Fruit fly (Drosophila melanogaster): Measurements from ENCODE around the gene pira.

Gene pira

DNA sequence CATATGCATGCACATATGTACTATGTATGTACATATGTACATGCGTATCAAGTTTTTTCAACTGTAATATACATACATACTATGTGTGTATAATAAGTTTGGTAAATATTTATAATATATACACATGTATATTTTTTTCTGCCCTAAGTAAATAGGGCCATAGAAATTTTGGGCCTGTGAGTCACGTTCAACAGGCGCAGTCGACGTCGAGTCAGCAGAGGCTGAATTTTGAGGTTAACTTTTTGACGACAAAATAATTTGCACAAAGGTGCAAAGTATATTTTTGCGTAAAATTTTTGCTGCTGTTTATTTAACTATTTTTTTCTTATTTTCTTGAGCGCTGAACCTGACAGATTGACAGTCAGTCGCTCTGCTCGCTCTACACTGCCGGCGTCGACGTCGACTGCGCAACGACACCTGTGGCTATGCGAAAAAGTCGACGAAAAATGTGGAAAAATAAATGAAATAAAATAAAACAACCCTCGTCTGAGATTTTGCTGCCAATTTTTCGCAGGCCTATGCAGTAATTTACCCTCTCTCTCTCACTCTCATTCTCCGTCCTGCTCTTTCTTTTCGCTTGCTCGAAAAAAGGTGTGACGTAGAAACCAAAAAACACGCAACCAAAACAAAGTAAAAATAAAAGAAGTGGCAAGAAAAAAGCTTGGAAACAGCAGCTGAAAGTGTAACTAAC lies 13.4 kb downstream of the pira start (continued):
- TF ChIP-seq Gug (GFP tag; IDR thresholded peaks at IDR 0.05) (no peak; the same call in 1 of the 2 replicates), CG15336 (GFP tag; IDR thresholded peaks at IDR 0.05) (peak; percentile 69), achi (GFP tag; optimal IDR thresholded peaks at IDR 0.05) (no peak), CG31627 (GFP tag; optimal IDR thresholded peaks at IDR 0.05) (no peak), eg (GFP tag; IDR thresholded peaks at IDR 0.05) (peak; percentile 70), Ets96B (tag; optimal IDR thresholded peaks at IDR 0.05) (peak; percentile 43), CG8119 (GFP tag; IDR thresholded peaks at IDR 0.05) (peak; percentile 62), esn (GFP tag; optimal IDR thresholded peaks at IDR 0.05) (no peak), CG11902 (GFP tag; optimal IDR thresholded peaks at IDR 0.05) (no peak), OdsH (GFP tag; optimal IDR thresholded peaks at IDR 0.05) (no peak), Ets21C (GFP tag; optimal IDR thresholded peaks at IDR 0.05) (no peak), net (GFP tag; optimal IDR thresholded peaks at IDR 0.05) (no peak), CG1621 (tag; optimal IDR thresholded peaks at IDR 0.05) (peak; percentile 52), CG8632 (GFP tag; optimal IDR thresholded peaks at IDR 0.05) (no peak), CG6276 (GFP tag; optimal IDR thresholded peaks at IDR 0.05) (peak; percentile 70), Smox (GFP tag; optimal IDR thresholded peaks at IDR 0.05) (no peak), pdm3 (GFP tag; optimal IDR thresholded peaks at IDR 0.05) (no peak), lz (GFP tag; optimal IDR thresholded peaks at IDR 0.05) (no peak), Sox15 (GFP tag; optimal IDR thresholded peaks at IDR 0.05) (no peak), CG10631 (GFP tag; optimal IDR thresholded peaks at IDR 0.05) (no peak), salr (GFP tag; optimal IDR thresholded peaks at IDR 0.05) (no peak), fkh (GFP tag; optimal IDR thresholded peaks at IDR 0.05) (peak; percentile 77), CG11294 (GFP tag; IDR thresholded peaks at IDR 0.05) (no peak), CG3032 (tag; optimal IDR thresholded peaks at IDR 0.05) (peak; percentile 11), Hr4 (GFP tag; optimal IDR thresholded peaks at IDR 0.05) (peak; percentile 15), CG6854 (GFP tag; optimal IDR thresholded peaks at IDR 0.05) (no peak), vri (GFP tag; optimal IDR thresholded peaks at IDR 0.05) (peak; percentile 70), CG16779 (tag; optimal IDR thresholded peaks at IDR 0.05) (peak; percentile 9), Hr38 (GFP tag; optimal IDR thresholded peaks at IDR 0.05) (no peak), cyc (GFP tag; optimal IDR thresholded peaks at IDR 0.05) (no peak), Eip93F (GFP tag; optimal IDR thresholded peaks at IDR 0.05) (no peak), fd59A (GFP tag; optimal IDR thresholded peaks at IDR 0.05) (no peak), acj6 (GFP tag; optimal IDR thresholded peaks at IDR 0.05) (no peak), ss (GFP tag; optimal IDR thresholded peaks at IDR 0.05) (peak; percentile 70 to 76), Eip78C (GFP tag) (peak; percentile 60)

DNA sequence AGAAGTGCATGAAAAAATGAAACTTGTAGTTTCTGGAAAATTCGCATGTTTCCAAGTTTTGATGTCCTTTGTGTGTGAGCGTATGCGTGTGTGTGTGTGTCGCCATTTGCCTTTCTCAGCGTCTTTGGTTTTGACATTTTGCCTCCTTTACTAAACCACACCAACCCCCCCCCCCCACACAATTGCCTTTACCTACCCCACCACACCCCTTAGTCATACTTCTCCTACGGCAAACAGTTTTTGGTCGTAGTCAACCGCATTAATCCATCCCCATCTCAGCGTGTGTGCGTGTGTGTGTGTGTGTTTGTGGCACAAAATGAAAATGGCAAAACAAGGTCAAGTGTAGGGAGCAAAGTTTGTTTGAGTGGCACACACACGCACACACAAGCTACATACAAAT lies 14.4 kb downstream of the pira start:
- TF ChIP-seq ss (GFP tag; optimal IDR thresholded peaks at IDR 0.05), result peak in 1 of 2 experiments; percentile 13
- no peak for TF ChIP-seq Eip75B (GFP tag; optimal IDR thresholded peaks at IDR 0.05)
- no peak for TF ChIP-seq Hr38 (GFP tag; optimal IDR thresholded peaks at IDR 0.05)
- no peak for TF ChIP-seq Sox15 (GFP tag; optimal IDR thresholded peaks at IDR 0.05)
- TF ChIP-seq CG31627 (GFP tag; optimal IDR thresholded peaks at IDR 0.05), result no peak
- TF ChIP-seq CG32006 (GFP tag; optimal IDR thresholded peaks at IDR 0.05), result no peak
- TF ChIP-seq CG10631 (GFP tag; optimal IDR thresholded peaks at IDR 0.05), result no peak

Data from whole organism, prepupa.